Fruit fly (Drosophila melanogaster) whole organism, embryonic: ENCODE measurements around the gene Fas1.
A peak's percentile ranks its signal among the peaks of the same experiment; 100 is the strongest.

Source experiments
- Adf1 ChIP-seq: fragments of 200-800 bp; sonication (Bioruptor generic); IDR thresholded peaks from 2 replicates; pipeline ENCODE4 v1.3.6; 2022; ENCODE audit warnings: missing biosample characterization, missing genetic modification characterization
- CG11504 ChIP-seq: fragments of 200-800 bp; sonication (Bioruptor generic); optimal IDR thresholded peaks from 3 replicates; lab custom pipeline; 2019; ENCODE audit warnings: missing biosample characterization, mild to moderate bottlenecking, missing genetic modification characterization, moderate library complexity
- CG11696 ChIP-seq: fragments of 200-800 bp; sonication (Bioruptor generic); IDR thresholded peaks from 2 replicates; pipeline ENCODE4 v1.3.6; 2022; ENCODE audit warnings: missing biosample characterization, missing genetic modification characterization
- CG13894 ChIP-seq: fragments of 200-800 bp; sonication (Bioruptor generic); optimal IDR thresholded peaks from 3 replicates; lab custom pipeline; 2018; ENCODE audit warnings: missing biosample characterization, mild to moderate bottlenecking, missing genetic modification characterization, moderate library complexity
- CG14050 ChIP-seq: fragments of 200-800 bp; sonication (Bioruptor generic); IDR thresholded peaks from 3 replicates; pipeline ENCODE4 v1.3.6; 2022; ENCODE audit warnings: missing biosample characterization, missing genetic modification characterization
- CG14710 ChIP-seq: fragments of 200-800 bp; sonication (Bioruptor generic); optimal IDR thresholded peaks from 3 replicates; lab custom pipeline; 2019; ENCODE audit warnings: missing biosample characterization, mild to moderate bottlenecking, missing genetic modification characterization, moderate library complexity
- CG15073 ChIP-seq: fragments of 200-800 bp; sonication (Bioruptor generic); optimal IDR thresholded peaks from 2 replicates; lab custom pipeline; 2016; ENCODE audit warnings: missing biosample characterization, missing genetic modification characterization
- CG1603 ChIP-seq: fragments of 200-800 bp; sonication (Bioruptor generic); optimal IDR thresholded peaks from 2 replicates; lab custom pipeline; 2019; ENCODE audit warnings: missing biosample characterization, mild to moderate bottlenecking, missing genetic modification characterization, moderate library complexity
- CG17829 ChIP-seq: fragments of 200-800 bp; optimal IDR thresholded peaks from 2 replicates; lab custom pipeline; 2019; ENCODE audit warnings: missing biosample characterization, mild to moderate bottlenecking, missing genetic modification characterization, moderate library complexity
- CG34224 ChIP-seq: fragments of 200-800 bp; sonication (Bioruptor generic); IDR thresholded peaks from 3 replicates; pipeline ENCODE4 v1.3.6; 2022; ENCODE audit warnings: missing biosample characterization, missing genetic modification characterization; ENCODE audit not compliant: partially characterized antibody
- CG4617 ChIP-seq: fragments of 200-800 bp; sonication (Bioruptor generic); optimal IDR thresholded peaks from 3 replicates; lab custom pipeline; 2016; ENCODE audit warnings: missing biosample characterization, missing genetic modification characterization, borderline replicate concordance
- CG6654 ChIP-seq: fragments of 200-800 bp; sonication (Bioruptor generic); optimal IDR thresholded peaks from 2 replicates; lab custom pipeline; 2017; ENCODE audit warnings: missing biosample characterization, mild to moderate bottlenecking, missing genetic modification characterization
- CG7357 ChIP-seq: fragments of 200-800 bp; sonication (Bioruptor generic); IDR thresholded peaks from 3 replicates; pipeline ENCODE4 v1.3.6; 2022; ENCODE audit warnings: missing biosample characterization, missing genetic modification characterization
- CG7372 ChIP-seq: fragments of 200-800 bp; sonication (Bioruptor generic); IDR thresholded peaks from 2 replicates; pipeline ENCODE4 v1.3.6; 2022; ENCODE audit warnings: missing biosample characterization, missing genetic modification characterization
- CG7786 ChIP-seq: fragments of 200-800 bp; sonication (Bioruptor generic); optimal IDR thresholded peaks from 2 replicates; lab custom pipeline; 2016; ENCODE audit warnings: missing biosample characterization, missing genetic modification characterization
- CG9797 ChIP-seq: fragments of 200-800 bp; sonication (Bioruptor generic); optimal IDR thresholded peaks from 3 replicates; lab custom pipeline; 2018; ENCODE audit warnings: missing biosample characterization, mild to moderate bottlenecking, missing genetic modification characterization
- Dad ChIP-seq: fragments of 200-800 bp; sonication (Bioruptor generic); optimal IDR thresholded peaks from 3 replicates; lab custom pipeline; 2016; ENCODE audit warnings: missing biosample characterization, missing genetic modification characterization
- Doc3 ChIP-seq: fragments of 200-800 bp; sonication (Bioruptor generic); IDR thresholded peaks from 3 replicates; pipeline ENCODE4 v1.3.6; 2022; ENCODE audit warnings: missing biosample characterization, missing genetic modification characterization; ENCODE audit not compliant: partially characterized antibody
- Dp ChIP-seq: fragments of 200-800 bp; sonication (Bioruptor generic); optimal IDR thresholded peaks from 2 replicates; lab custom pipeline; 2018; ENCODE audit warnings: missing biosample characterization, mild to moderate bottlenecking, missing genetic modification characterization, moderate library complexity
- Eip74EF ChIP-seq, 2 experiments: fragments of 200-800 bp in 1 of 2; fragments of >200 bp in 1 of 2; sonication (Bioruptor generic) in 1 of 2; optimal IDR thresholded peaks; 2 replicates each; lab custom pipeline; 2017 to 2019; ENCODE audit warnings: missing biosample characterization in 2 of 2, missing genetic modification characterization in 2 of 2, mild to moderate bottlenecking in 1 of 2, moderate library complexity in 1 of 2
- Hand ChIP-seq: fragments of 200-800 bp; sonication (Bioruptor generic); optimal IDR thresholded peaks from 2 replicates; lab custom pipeline; 2017; ENCODE audit warnings: mild to moderate bottlenecking, missing biosample characterization, missing genetic modification reagents, missing genetic modification characterization
- Jarid2 ChIP-seq: fragments of 200-800 bp; sonication (Bioruptor generic); optimal IDR thresholded peaks from 3 replicates; lab custom pipeline; 2017; ENCODE audit warnings: mild to moderate bottlenecking, missing biosample characterization, missing genetic modification reagents, missing genetic modification characterization
- NFAT ChIP-seq: fragments of 200-800 bp; sonication (Bioruptor generic); IDR thresholded peaks from 2 replicates; pipeline ENCODE4 v1.3.6; 2022; ENCODE audit warnings: missing biosample characterization, missing genetic modification characterization
- Nf-YA ChIP-seq: fragments of 200-800 bp; sonication (Bioruptor generic); IDR thresholded peaks from 2 replicates; pipeline ENCODE4 v1.3.6; 2022; ENCODE audit warnings: missing biosample characterization, missing genetic modification characterization
- Nf-YB ChIP-seq: fragments of 200-800 bp; sonication (Bioruptor generic); optimal IDR thresholded peaks from 3 replicates; lab custom pipeline; 2019; ENCODE audit warnings: missing biosample characterization, mild to moderate bottlenecking, missing genetic modification characterization, moderate library complexity
- Nf-YC ChIP-seq: fragments of 200-800 bp; optimal IDR thresholded peaks from 3 replicates; lab custom pipeline; 2019; ENCODE audit warnings: missing biosample characterization, mild to moderate bottlenecking, missing genetic modification characterization, moderate library complexity
- Sry-δ ChIP-seq: fragments of 200-800 bp; sonication (Bioruptor generic); optimal IDR thresholded peaks from 2 replicates; lab custom pipeline; 2016; ENCODE audit warnings: missing biosample characterization, missing genetic modification characterization
- YL-1 ChIP-seq: fragments of 200-800 bp; sonication (Bioruptor generic); optimal IDR thresholded peaks from 3 replicates; lab custom pipeline; 2017; ENCODE audit warnings: missing biosample characterization, mild to moderate bottlenecking, missing genetic modification characterization
- amos ChIP-seq: fragments of 200-800 bp; sonication (Bioruptor generic); IDR thresholded peaks from 2 replicates; pipeline ENCODE4 v1.3.6; 2022; ENCODE audit warnings: missing biosample characterization, missing genetic modification characterization; ENCODE audit not compliant: partially characterized antibody
- bab2 ChIP-seq: fragments of 200-800 bp; sonication (Bioruptor generic); optimal IDR thresholded peaks from 2 replicates; lab custom pipeline; 2016; ENCODE audit warnings: missing biosample characterization, missing genetic modification characterization
- cad ChIP-seq: fragments of >200 bp; optimal IDR thresholded peaks from 2 replicates; lab custom pipeline; 2017; ENCODE audit warnings: missing biosample characterization, missing genetic modification characterization
- cg ChIP-seq: fragments of 200-800 bp; sonication (Bioruptor generic); optimal IDR thresholded peaks from 3 replicates; lab custom pipeline; 2019; ENCODE audit warnings: missing biosample characterization, mild to moderate bottlenecking, missing genetic modification characterization, moderate library complexity
- chif ChIP-seq, 2 experiments: fragments of 200-800 bp; sonication (Bioruptor generic); optimal IDR thresholded peaks; 3 replicates each; lab custom pipeline; 2016; ENCODE audit warnings: missing biosample characterization in 2 of 2, missing genetic modification characterization in 2 of 2
- chm ChIP-seq: fragments of 200-800 bp; sonication (Bioruptor generic); IDR thresholded peaks from 2 replicates; pipeline ENCODE4 v1.3.6; 2022; ENCODE audit warnings: missing biosample characterization, missing genetic modification characterization
- da ChIP-seq: fragments of 200-800 bp; sonication (Bioruptor generic); optimal IDR thresholded peaks from 2 replicates; lab custom pipeline; 2016; ENCODE audit warnings: missing biosample characterization, missing genetic modification characterization
- exex ChIP-seq: fragments of 200-800 bp; sonication (Bioruptor generic); optimal IDR thresholded peaks from 4 replicates; lab custom pipeline; 2018; ENCODE audit warnings: missing biosample characterization, mild to moderate bottlenecking, missing genetic modification characterization, moderate library complexity
- gem ChIP-seq: fragments of 200-800 bp; sonication (Bioruptor generic); optimal IDR thresholded peaks from 2 replicates; lab custom pipeline; 2019; ENCODE audit warnings: missing biosample characterization, mild to moderate bottlenecking, missing genetic modification characterization, moderate library complexity
- hbn ChIP-seq: fragments of 200-800 bp; sonication (Bioruptor generic); IDR thresholded peaks from 2 replicates; pipeline ENCODE4 v1.3.6; 2022; ENCODE audit warnings: missing biosample characterization, missing genetic modification characterization; ENCODE audit not compliant: partially characterized antibody
- klu ChIP-seq: fragments of 200-800 bp; sonication (Bioruptor generic); IDR thresholded peaks from 2 replicates; pipeline ENCODE4 v1.3.6; 2022; ENCODE audit warnings: missing biosample characterization, missing genetic modification characterization
- lilli ChIP-seq: fragments of 200-800 bp; sonication (Bioruptor generic); optimal IDR thresholded peaks from 3 replicates; lab custom pipeline; 2016; ENCODE audit warnings: missing biosample characterization, missing genetic modification characterization
- nerfin-2 ChIP-seq: fragments of 200-800 bp; sonication (Bioruptor generic); IDR thresholded peaks from 2 replicates; pipeline ENCODE4 v1.3.6; 2022; ENCODE audit warnings: missing biosample characterization, missing genetic modification characterization; ENCODE audit not compliant: partially characterized antibody
- phol ChIP-seq: fragments of 200-800 bp; sonication (Bioruptor generic); optimal IDR thresholded peaks from 3 replicates; lab custom pipeline; 2018; ENCODE audit warnings: missing biosample characterization, mild to moderate bottlenecking, missing genetic modification characterization, moderate library complexity
- pzg ChIP-seq: fragments of 200-800 bp; sonication (Bioruptor generic); optimal IDR thresholded peaks from 3 replicates; lab custom pipeline; 2018; ENCODE audit warnings: missing biosample characterization, mild to moderate bottlenecking, missing genetic modification characterization, moderate library complexity
- sc ChIP-seq, 3 experiments: fragments of >200 bp in 2 of 3; fragments of 200-800 bp in 1 of 3; sonication (Bioruptor generic) in 1 of 3; optimal IDR thresholded peaks; 2 replicates in 2 of 3; 3 replicates in 1 of 3; lab custom pipeline; 2017; ENCODE audit warnings: mild to moderate bottlenecking in 1 of 3, missing biosample characterization in 1 of 3, missing genetic modification characterization in 1 of 3, missing genetic modification reagents in 1 of 3
- sr ChIP-seq: fragments of 200-800 bp; sonication (Bioruptor generic); IDR thresholded peaks from 3 replicates; pipeline ENCODE4 v1.3.6; 2022; ENCODE audit warnings: missing biosample characterization, missing genetic modification characterization
- stwl ChIP-seq: fragments of 200-800 bp; sonication (Bioruptor generic); optimal IDR thresholded peaks from 3 replicates; lab custom pipeline; 2018; ENCODE audit warnings: missing biosample characterization, mild to moderate bottlenecking, missing genetic modification characterization, moderate library complexity
- unc-4 ChIP-seq: fragments of 200-800 bp; sonication (Bioruptor generic); IDR thresholded peaks from 2 replicates; pipeline ENCODE4 v1.3.6; 2022; ENCODE audit warnings: missing biosample characterization, missing genetic modification characterization; ENCODE audit not compliant: partially characterized antibody

Fas1 gene

DNA sequence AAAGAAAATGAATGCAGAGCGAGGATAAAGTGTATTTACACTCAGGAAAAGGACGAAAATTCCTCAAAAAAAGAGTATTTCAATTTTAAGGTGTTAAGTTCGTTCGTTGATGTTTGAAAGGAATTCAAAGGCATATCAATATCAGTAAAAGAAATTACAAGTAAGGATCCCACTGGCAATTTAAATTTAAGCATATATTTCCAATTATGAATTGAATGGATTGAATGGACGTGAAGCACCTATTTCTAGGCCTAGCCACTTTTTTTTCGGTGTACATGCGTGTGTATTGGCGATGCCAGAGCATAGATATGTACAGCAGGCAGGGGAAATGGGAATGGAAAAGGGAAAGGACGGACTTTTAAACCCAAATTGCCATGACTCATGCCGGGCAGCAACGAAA lies 5.5 kb downstream of the Fas1 start (continued):
- no peak for TF ChIP-seq YL-1 (GFP tag; lab: Kevin White, UChicago)
- TF ChIP-seq sc (optimal IDR thresholded peaks at IDR 0.05; lab: Kevin White, UChicago) = no peak
- no peak for TF ChIP-seq sc (GFP tag; optimal IDR thresholded peaks at IDR 0.05; lab: Kevin White, UChicago)
- TF ChIP-seq CG14050 (GFP tag; lab: Robert Waterston, UW) = no peak
- no peak for TF ChIP-seq Jarid2
- TF ChIP-seq CG7786 (GFP tag; lab: Kevin White, UChicago) = no peak
- TF ChIP-seq CG17829 (tag; lab: Kevin White, UChicago) = peak; percentile 68
- no peak for TF ChIP-seq CG7372

DNA sequence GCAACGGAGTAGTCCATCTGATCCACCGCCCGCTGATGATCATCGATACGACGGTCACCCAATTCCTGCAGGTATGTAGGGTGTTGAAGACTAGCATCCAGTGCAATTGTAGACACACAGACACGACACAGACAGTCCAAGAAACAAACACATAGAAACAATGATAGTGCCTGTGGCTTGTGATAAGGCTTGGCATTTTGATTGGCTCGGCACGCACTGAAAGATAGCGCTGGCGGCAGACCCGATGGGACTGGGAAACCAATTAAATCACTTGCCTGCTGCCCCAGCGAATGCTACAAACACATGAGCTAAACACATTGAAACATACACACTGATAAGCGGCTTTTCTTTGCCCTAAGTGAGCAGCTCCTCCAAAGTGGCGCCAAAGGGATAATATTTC lies 7.7 kb downstream of the Fas1 start:
- TF ChIP-seq gem (tag; lab: Kevin White, UChicago) (no peak), Nf-YC (tag; lab: Kevin White, UChicago) (peak; percentile 95), cg (GFP tag; lab: Kevin White, UChicago) (peak; percentile 49), Nf-YB (peak; percentile 95), exex (tag; lab: Kevin White, UChicago) (no peak), CG15073 (GFP tag; lab: Kevin White, UChicago) (no peak), cad (GFP tag; lab: Kevin White, UChicago) (no peak), sc (optimal IDR thresholded peaks at IDR 0.05; lab: Kevin White, UChicago) (no peak), sc (GFP tag; optimal IDR thresholded peaks at IDR 0.05; lab: Kevin White, UChicago) (no peak), Hand (GFP tag; lab: Kevin White, UChicago) (no peak), NFAT (GFP tag; lab: Robert Waterston, UW) (0 out of 2 replicates have a peak, but pooled peaks have one; percentile 5), Dad (GFP tag; lab: Kevin White, UChicago) (no peak), Nf-YA (GFP tag; lab: Robert Waterston, UW) (peak; percentile 25; the same call in 1 of the 2 replicates), bab2 (GFP tag; lab: Kevin White, UChicago) (no peak), CG7357 (GFP tag; lab: Robert Waterston, UW) (no peak), lilli (no peak), Eip74EF (GFP tag; optimal IDR thresholded peaks at IDR 0.05; lab: Kevin White, UChicago) (no peak)

DNA sequence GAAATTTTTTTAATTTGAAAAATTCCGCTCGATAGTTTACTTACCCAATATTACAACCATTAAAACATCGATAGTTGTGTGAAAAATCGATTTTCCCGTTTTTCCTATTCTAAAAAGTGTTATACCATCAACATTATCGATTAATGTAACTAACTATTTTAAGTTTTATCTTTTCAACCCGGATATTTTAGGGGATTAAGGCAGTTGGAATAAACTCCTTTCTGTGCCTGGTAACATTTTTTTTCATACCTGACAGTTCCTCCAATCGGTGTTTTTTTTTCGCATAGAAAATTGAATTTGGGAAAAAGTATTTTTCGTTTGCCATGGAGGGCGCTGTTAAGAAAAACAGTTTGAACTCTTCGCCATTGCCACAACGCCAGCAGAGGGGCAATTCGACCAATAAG lies 15.0 kb downstream of the Fas1 start, which contains the start of gene nonA-l:
nonA-l (plus strand) TSS at position 201 of the 404 bp plus-strand sequence.
- peak; percentile 62 for TF ChIP-seq CG4617 (GFP tag; lab: Kevin White, UChicago)
- peak; percentile 28 for TF ChIP-seq phol (tag; lab: Kevin White, UChicago)
- TF ChIP-seq sr (GFP tag; lab: Robert Waterston, UW) = no peak
- TF ChIP-seq chif (GFP tag; optimal IDR thresholded peaks at IDR 0.05; lab: Kevin White, UChicago) = no peak
- no peak for TF ChIP-seq chm
- peak; percentile 92 for TF ChIP-seq nerfin-2 (GFP tag; lab: Robert Waterston, UW)
- TF ChIP-seq CG11696 (GFP tag; lab: Robert Waterston, UW) = no peak
- peak; percentile 87 for TF ChIP-seq amos
- TF ChIP-seq da (GFP tag; lab: Kevin White, UChicago) = no peak
- TF ChIP-seq pzg (GFP tag; lab: Kevin White, UChicago) = peak; percentile 70
- TF ChIP-seq Adf1 = no peak
- peak; percentile 55 for TF ChIP-seq CG1603 (tag; lab: Kevin White, UChicago)
- TF ChIP-seq CG6654 (GFP tag; lab: Kevin White, UChicago) = no peak
- TF ChIP-seq CG9797 (GFP tag; lab: Kevin White, UChicago) = peak; percentile 61
- TF ChIP-seq klu (GFP tag; lab: Robert Waterston, UW) = no peak
- TF ChIP-seq Doc3 (GFP tag; lab: Robert Waterston, UW) = peak; percentile 69
- peak; percentile 92 for TF ChIP-seq Dp
- TF ChIP-seq CG11504 (tag; lab: Kevin White, UChicago) = peak; percentile 89
- peak; percentile 83 for TF ChIP-seq stwl (tag; lab: Kevin White, UChicago)
- peak; percentile 87 for TF ChIP-seq unc-4
- TF ChIP-seq CG14050 (GFP tag; lab: Robert Waterston, UW) = no peak
- peak; percentile 74 for TF ChIP-seq CG34224 (GFP tag; lab: Robert Waterston, UW)
- peak; percentile 78 for TF ChIP-seq Sry-δ (GFP tag; lab: Kevin White, UChicago)
- peak; percentile 64 for TF ChIP-seq CG14710 (tag; lab: Kevin White, UChicago)
- peak; percentile 74 for TF ChIP-seq hbn (GFP tag; lab: Robert Waterston, UW)
- no peak for TF ChIP-seq CG13894 (tag; lab: Kevin White, UChicago)
